Worm (Caenorhabditis elegans) whole organism, L1 larva: Measurements from ENCODE around the gene C32D5.11.

Source experiments
- egl-13 ChIP-seq: sonication (generic microtip); optimal IDR thresholded peaks from 2 replicates; lab custom pipeline; 2016; ENCODE audit warnings: missing genotype, missing genetic modification reagents, missing genetic modification characterization, missing compliant biosample characterization
- elt-3 ChIP-seq, 6 experiments: fragments of 150-350 bp in 1 of 6; sonication (generic microtip); optimal IDR thresholded peaks; 2 replicates each; lab custom pipeline; 2017 to 2018; ENCODE audit warnings: missing biosample characterization in 6 of 6, missing genetic modification characterization in 6 of 6, inconsistent platforms in 1 of 6

DNA sequence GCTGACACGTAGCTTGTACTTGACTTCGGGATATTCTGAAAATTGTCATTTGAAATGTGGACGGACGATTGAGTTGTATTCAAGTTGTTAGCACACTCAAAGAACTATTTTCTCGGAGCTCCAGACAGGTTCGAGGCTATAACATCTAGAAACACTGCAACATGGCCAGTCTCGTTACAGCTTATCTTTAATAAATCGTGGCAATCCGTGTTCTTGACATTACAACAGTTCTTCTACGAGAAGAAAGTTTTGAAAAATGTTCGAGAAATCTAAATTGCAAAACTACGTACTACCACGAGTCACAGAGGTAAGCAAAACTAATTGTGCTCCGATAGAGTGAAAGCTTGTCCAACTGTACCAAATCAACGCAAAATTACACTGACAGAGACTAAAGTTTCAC lies 33.2 kb downstream of the C32D5.11 start:
- TF ChIP-seq elt-3 (tag; optimal IDR thresholded peaks at IDR 0.05; lab: Kevin White, UChicago) (no peak), egl-13 (tag; lab: Kevin White, UChicago) (no peak)
